Fruit fly (Drosophila melanogaster) whole organism, adult: ENCODE results near the gene dlg1.

Source experiments
- CG11617 ChIP-seq: fragments of 200-800 bp; sonication (Bioruptor generic); optimal IDR thresholded peaks from 2 replicates; lab custom pipeline; 2017; ENCODE audit warnings: mild to moderate bottlenecking, missing biosample characterization, missing genetic modification reagents, missing genetic modification characterization
- CG12768 ChIP-seq: fragments of 200-800 bp; sonication (Bioruptor generic); optimal IDR thresholded peaks from 2 replicates; lab custom pipeline; 2017; ENCODE audit warnings: missing biosample characterization, missing genetic modification characterization, mild to moderate bottlenecking, moderate library complexity, missing genetic modification reagents
- CG14711 ChIP-seq: fragments of 200-800 bp; sonication (Bioruptor generic); optimal IDR thresholded peaks from 2 replicates; lab custom pipeline; 2018; ENCODE audit warnings: missing biosample characterization, mild to moderate bottlenecking, missing genetic modification characterization, moderate library complexity
- CG1620 ChIP-seq: fragments of 200-800 bp; sonication (Bioruptor generic); optimal IDR thresholded peaks from 2 replicates; lab custom pipeline; 2016; ENCODE audit warnings: missing biosample characterization, missing genetic modification characterization
- CG33017 ChIP-seq: fragments of 200-800 bp; sonication (Bioruptor generic); optimal IDR thresholded peaks from 2 replicates; lab custom pipeline; 2018; ENCODE audit warnings: missing biosample characterization, mild to moderate bottlenecking, missing genetic modification characterization, moderate library complexity
- CG5204 ChIP-seq: fragments of 200-800 bp; sonication (Bioruptor generic); optimal IDR thresholded peaks from 2 replicates; lab custom pipeline; 2016; ENCODE audit warnings: missing biosample characterization, missing genetic modification characterization
- CG7045 ChIP-seq: fragments of 200-800 bp; sonication (Bioruptor generic); optimal IDR thresholded peaks from 2 replicates; lab custom pipeline; 2017; ENCODE audit warnings: missing biosample characterization, mild to moderate bottlenecking, missing genetic modification characterization
- CG7101 ChIP-seq: fragments of 200-800 bp; sonication (Bioruptor generic); optimal IDR thresholded peaks from 2 replicates; lab custom pipeline; 2018; ENCODE audit warnings: missing biosample characterization, mild to moderate bottlenecking, missing genetic modification characterization, moderate library complexity
- Clk ChIP-seq: fragments of 200-800 bp; sonication (Bioruptor generic); optimal IDR thresholded peaks from 2 replicates; lab custom pipeline; 2017; ENCODE audit warnings: missing biosample characterization, missing genetic modification characterization
- Crg-1 ChIP-seq: fragments of 200-800 bp; sonication (Bioruptor generic); optimal IDR thresholded peaks from 2 replicates; lab custom pipeline; 2016; ENCODE audit warnings: missing biosample characterization, missing genetic modification characterization
- Hr96 ChIP-seq: fragments of 200-800 bp; sonication (Bioruptor generic); optimal IDR thresholded peaks from 2 replicates; lab custom pipeline; 2016; ENCODE audit warnings: missing biosample characterization, missing genetic modification characterization
- Mnt ChIP-seq: fragments of 200-800 bp; sonication (Bioruptor generic); optimal IDR thresholded peaks from 2 replicates; lab custom pipeline; 2016; ENCODE audit warnings: missing biosample characterization, mild to moderate bottlenecking, missing genetic modification characterization
- bab1 ChIP-seq: fragments of 200-800 bp; sonication (Bioruptor generic); optimal IDR thresholded peaks from 3 replicates; lab custom pipeline; 2019; ENCODE audit warnings: missing biosample characterization, mild to moderate bottlenecking, missing genetic modification characterization, moderate library complexity
- cic ChIP-seq: fragments of 200-800 bp; sonication (Bioruptor generic); optimal IDR thresholded peaks from 2 replicates; lab custom pipeline; 2017; ENCODE audit warnings: missing biosample characterization, mild to moderate bottlenecking, missing genetic modification characterization, moderate library complexity
- cnc ChIP-seq, 2 experiments: fragments of >200 bp; optimal IDR thresholded peaks; 2 replicates each; lab custom pipeline; 2017
- kay ChIP-seq: fragments of 200-800 bp; sonication (Bioruptor generic); peaks from one replicate; lab custom pipeline; 2016; ENCODE audit warnings: missing biosample characterization, missing genetic modification characterization, borderline replicate concordance
- ovo ChIP-seq: fragments of 200-800 bp; sonication (Bioruptor generic); optimal IDR thresholded peaks from 2 replicates; lab custom pipeline; 2016; ENCODE audit warnings: missing biosample characterization, missing genetic modification characterization
- pad ChIP-seq: fragments of 200-800 bp; sonication (Bioruptor generic); optimal IDR thresholded peaks from 3 replicates; lab custom pipeline; 2017; ENCODE audit warnings: missing biosample characterization, missing genetic modification characterization, mild to moderate bottlenecking, moderate library complexity, missing genetic modification reagents
- tj ChIP-seq: fragments of 200-800 bp; sonication (Bioruptor generic); optimal IDR thresholded peaks from 3 replicates; lab custom pipeline; 2017; ENCODE audit warnings: missing biosample characterization, mild to moderate bottlenecking, missing genetic modification characterization, moderate library complexity
- toe ChIP-seq: fragments of 200-800 bp; sonication (Bioruptor generic); optimal IDR thresholded peaks from 2 replicates; lab custom pipeline; 2016; ENCODE audit warnings: missing biosample characterization, missing genetic modification characterization

The dlg1 gene

DNA sequence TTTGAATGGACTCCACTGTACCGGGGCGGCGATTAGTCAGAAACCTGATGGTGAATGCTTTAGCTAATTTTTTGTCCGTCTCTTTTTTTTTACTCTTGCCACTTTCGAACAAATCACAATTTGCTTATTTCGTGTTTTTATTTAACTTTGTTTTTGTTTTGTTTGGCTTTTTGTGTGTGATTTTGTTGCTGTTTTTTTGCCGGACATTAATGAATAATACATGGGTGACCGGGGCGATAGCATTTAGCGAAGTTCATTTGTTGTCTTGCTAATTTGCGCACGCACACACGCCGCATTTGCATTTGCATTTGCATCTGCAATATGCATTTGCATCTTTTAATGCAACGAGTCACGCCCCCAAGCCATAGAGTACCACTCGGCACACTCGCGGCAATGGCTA, 79.2 kb downstream of the dlg1 start:
- TF ChIP-seq kay (GFP tag; lab: Kevin White, UChicago) (no peak), pad (GFP tag; lab: Kevin White, UChicago) (no peak), CG33017 (tag; lab: Kevin White, UChicago) (no peak), bab1 (no peak), tj (GFP tag; lab: Kevin White, UChicago) (peak; percentile 17), Hr96 (GFP tag; lab: Kevin White, UChicago) (no peak), Mnt (GFP tag; lab: Kevin White, UChicago) (no peak)

DNA sequence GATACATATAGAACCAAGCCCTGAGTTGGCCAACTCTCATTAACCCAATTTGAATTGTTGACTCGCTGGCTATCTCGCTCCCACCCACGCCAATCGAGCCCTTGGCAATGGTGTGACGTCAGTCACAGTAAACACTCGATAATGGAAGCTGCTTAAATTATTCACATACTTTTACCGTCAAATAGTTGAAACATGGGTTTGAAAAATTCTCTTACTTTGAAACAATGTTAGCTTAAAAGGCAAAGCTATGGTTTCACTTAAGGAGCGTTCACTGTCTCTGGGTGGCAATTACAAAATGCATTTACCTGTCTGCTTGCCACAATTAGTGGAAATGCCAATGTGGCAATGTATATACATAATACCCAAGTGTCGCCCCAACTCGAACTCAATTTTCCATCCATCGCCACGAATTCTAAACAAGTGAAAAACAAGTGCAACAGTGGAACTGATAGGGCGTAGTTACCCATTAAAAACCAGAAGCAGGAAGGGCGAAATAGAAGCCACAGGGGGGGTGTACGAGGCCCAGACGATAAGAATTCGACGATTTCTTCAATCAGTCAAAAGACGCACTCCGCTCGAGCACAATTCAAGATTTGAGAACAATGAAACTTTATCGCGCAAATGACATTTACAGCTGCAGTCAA, 80.1 kb downstream of the dlg1 start:
- TF ChIP-seq kay (GFP tag; lab: Kevin White, UChicago): no peak
- peak; percentile 43 for TF ChIP-seq ovo
- peak; percentile 20 for TF ChIP-seq Clk (GFP tag; lab: Kevin White, UChicago)
- peak; percentile 78 for TF ChIP-seq CG7045 (GFP tag; lab: Kevin White, UChicago)
- peak; percentile 75 for TF ChIP-seq bab1
- peak; percentile 70 for TF ChIP-seq pad (GFP tag; lab: Kevin White, UChicago)
- TF ChIP-seq tj (GFP tag; lab: Kevin White, UChicago): peak; percentile 45
- peak; percentile 86 for TF ChIP-seq CG7101
- TF ChIP-seq cic (GFP tag; lab: Kevin White, UChicago): peak; percentile 62
- TF ChIP-seq CG33017 (tag; lab: Kevin White, UChicago): peak; percentile 74
- peak; percentile 46 for TF ChIP-seq Mnt (GFP tag; lab: Kevin White, UChicago)
- peak; percentile 50 for TF ChIP-seq toe (GFP tag; lab: Kevin White, UChicago)
- peak; percentile 75 for TF ChIP-seq CG5204 (GFP tag; lab: Kevin White, UChicago)
- peak; percentile 65 for TF ChIP-seq Crg-1 (GFP tag; lab: Kevin White, UChicago)
- TF ChIP-seq CG12768 (GFP tag; lab: Kevin White, UChicago): peak; percentile 77
- TF ChIP-seq CG11617 (GFP tag; lab: Kevin White, UChicago): peak; percentile 59
- no peak for TF ChIP-seq cnc (optimal IDR thresholded peaks at IDR 0.05; lab: Kevin White, UChicago)
- TF ChIP-seq Hr96 (GFP tag; lab: Kevin White, UChicago): peak; percentile 81
- TF ChIP-seq CG14711 (tag; lab: Kevin White, UChicago): peak; percentile 75
- TF ChIP-seq CG1620: peak; percentile 74

DNA sequence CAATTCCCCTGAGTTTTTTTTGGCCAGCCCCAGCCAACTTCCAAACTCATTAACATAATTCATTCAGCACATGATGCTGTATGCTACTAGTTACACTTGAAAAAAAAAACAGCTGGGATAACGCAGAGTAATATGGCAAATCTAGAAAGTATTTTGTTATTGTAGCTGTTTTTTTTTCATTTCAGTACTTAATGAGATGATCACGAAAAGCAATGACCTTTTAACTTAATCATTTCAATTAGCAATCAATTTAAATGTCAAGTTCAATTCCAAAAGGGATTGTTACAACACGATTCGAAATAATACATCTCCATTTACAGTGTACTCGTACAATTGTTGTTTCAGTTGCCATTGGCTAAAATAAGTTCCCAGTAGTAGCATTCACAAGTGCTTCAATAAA, 80.9 kb downstream of the dlg1 start:
- no peak for TF ChIP-seq Hr96 (GFP tag; lab: Kevin White, UChicago)
- no peak for TF ChIP-seq pad (GFP tag; lab: Kevin White, UChicago)
- no peak for TF ChIP-seq tj (GFP tag; lab: Kevin White, UChicago)
- no peak for TF ChIP-seq cnc (optimal IDR thresholded peaks at IDR 0.05; lab: Kevin White, UChicago)
- TF ChIP-seq Mnt (GFP tag; lab: Kevin White, UChicago): no peak
- TF ChIP-seq CG14711 (tag; lab: Kevin White, UChicago): no peak
- TF ChIP-seq Crg-1 (GFP tag; lab: Kevin White, UChicago): no peak
- no peak for TF ChIP-seq CG11617 (GFP tag; lab: Kevin White, UChicago)
- TF ChIP-seq CG5204 (GFP tag; lab: Kevin White, UChicago): no peak
- TF ChIP-seq kay (GFP tag; lab: Kevin White, UChicago): no peak

DNA sequence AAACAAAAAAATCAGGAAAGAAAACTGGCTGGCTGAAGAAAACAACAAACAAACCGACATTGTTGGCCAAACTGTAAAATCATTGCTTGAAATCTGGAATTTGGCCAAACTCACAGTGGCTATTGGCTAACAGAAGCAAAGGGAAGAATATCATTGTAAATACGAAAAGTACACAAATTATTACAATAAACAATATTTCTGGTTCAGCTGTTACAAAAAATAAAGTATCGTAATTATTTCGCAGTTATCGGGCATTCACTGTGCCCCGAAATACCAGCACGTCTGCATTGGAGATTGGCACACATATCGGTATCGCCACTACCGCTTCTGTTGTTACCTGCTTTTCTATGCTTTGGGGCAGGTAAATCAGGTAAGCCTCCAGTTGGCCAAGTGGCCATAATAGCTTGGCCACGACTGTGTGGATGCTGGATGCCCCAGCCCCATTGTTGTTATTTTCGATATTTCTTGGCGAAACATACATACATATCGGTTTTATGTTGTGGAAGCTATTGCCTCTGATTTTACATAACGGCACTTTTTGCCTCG, 81.6 kb downstream of the dlg1 start:
- TF ChIP-seq CG7045 (GFP tag; lab: Kevin White, UChicago): no peak
- TF ChIP-seq bab1: peak; percentile 57
- TF ChIP-seq Mnt (GFP tag; lab: Kevin White, UChicago): no peak
- no peak for TF ChIP-seq CG14711 (tag; lab: Kevin White, UChicago)

DNA sequence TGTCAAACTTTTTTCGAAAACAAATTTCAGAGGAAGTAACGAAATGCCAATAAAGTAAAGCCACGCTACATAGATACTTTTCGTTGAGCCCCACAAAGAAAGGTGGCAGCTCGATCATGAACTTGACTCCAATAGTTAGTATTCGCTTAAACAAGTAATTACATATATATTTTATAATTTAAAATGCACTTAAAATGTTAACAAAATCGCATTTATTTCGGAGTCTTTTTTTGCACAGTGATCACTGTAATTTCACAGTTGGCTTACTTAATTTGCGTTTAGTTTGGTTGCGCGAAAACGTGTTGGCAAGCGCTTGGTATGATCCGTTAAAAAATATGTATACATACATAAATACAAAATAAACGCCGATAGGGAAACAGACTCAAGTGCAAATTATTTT, 82.2 kb downstream of the dlg1 start:
- no peak for TF ChIP-seq Clk (GFP tag; lab: Kevin White, UChicago)
- peak; percentile 12 for TF ChIP-seq bab1
- no peak for TF ChIP-seq pad (GFP tag; lab: Kevin White, UChicago)

DNA sequence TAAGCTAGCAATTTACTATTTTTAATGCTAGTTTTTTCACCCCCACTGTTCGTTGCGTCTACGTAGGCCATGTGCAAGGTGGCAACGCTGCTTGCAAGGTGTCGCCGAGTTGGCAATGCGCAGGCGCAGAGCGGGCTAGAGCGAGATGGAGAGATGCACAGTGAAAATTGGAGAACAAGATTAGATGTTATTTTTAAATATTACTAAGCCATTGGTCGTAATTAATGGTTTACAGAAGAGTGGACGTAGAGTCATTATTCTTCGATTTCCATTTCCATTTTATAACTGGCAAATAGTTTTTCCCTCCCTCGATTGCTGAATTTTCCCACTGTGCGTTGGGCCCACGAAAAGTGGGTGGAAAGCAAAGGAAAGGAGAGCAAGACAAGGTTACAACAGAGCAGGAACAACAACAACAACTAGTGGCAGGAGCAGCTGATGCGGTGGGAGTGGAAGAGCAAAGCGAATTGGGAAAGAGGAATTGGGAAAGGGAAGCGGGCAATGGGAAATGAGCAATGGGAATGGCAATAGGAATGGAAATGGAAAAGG, 83.5 kb downstream of the dlg1 start:
- no peak for TF ChIP-seq CG33017 (tag; lab: Kevin White, UChicago)
- peak; percentile 39 for TF ChIP-seq Clk (GFP tag; lab: Kevin White, UChicago)
- TF ChIP-seq bab1: peak; percentile 42
- TF ChIP-seq tj (GFP tag; lab: Kevin White, UChicago): peak; percentile 14
- peak; percentile 47 for TF ChIP-seq CG7045 (GFP tag; lab: Kevin White, UChicago)
- TF ChIP-seq CG7101: peak; percentile 30
- TF ChIP-seq ovo: no peak
- TF ChIP-seq cic (GFP tag; lab: Kevin White, UChicago): peak; percentile 17
- TF ChIP-seq CG14711 (tag; lab: Kevin White, UChicago): peak; percentile 39
- peak; percentile 15 for TF ChIP-seq Mnt (GFP tag; lab: Kevin White, UChicago)
- peak; percentile 36 for TF ChIP-seq Hr96 (GFP tag; lab: Kevin White, UChicago)
- TF ChIP-seq pad (GFP tag; lab: Kevin White, UChicago): no peak
